Worm (Caenorhabditis elegans): ENCODE data around the gene srv-31.

The srv-31 gene

DNA sequence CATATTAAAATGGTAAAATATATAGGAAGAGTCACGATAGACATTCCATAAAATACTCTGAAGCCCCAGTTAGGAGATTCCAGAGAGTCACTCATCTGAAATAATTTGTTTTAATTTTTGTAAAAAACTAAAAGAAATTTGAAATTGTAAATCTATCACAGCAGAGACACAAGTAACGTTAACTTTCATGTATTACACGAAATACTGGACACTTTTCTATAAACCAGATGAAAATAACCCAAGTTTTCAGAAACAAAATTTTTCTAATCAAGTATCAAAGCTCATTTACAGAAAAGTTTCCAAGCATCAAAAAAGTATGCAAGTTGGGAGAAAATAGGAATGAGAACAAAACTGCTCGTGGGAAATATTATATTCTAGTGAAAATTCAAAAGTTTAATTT lies 26.4 kb upstream of the srv-31 start, which contains the start of gene srv-27:
Gene srv-27, minus strand, starts transcription at position 101 of the 400 bp plus-strand sequence.
- no peak for TF ChIP-seq fos-1 (tag; optimal IDR thresholded peaks at IDR 0.05)
- TF ChIP-seq C34B4.2 (tag; optimal IDR thresholded peaks at IDR 0.05) = no peak
- no peak for TF ChIP-seq sup-37 (GFP tag; optimal IDR thresholded peaks at IDR 0.05)
- TF ChIP-seq hpl-2 (GFP tag; optimal IDR thresholded peaks at IDR 0.05) = no peak
- TF ChIP-seq fkh-8 (tag; optimal IDR thresholded peaks at IDR 0.05) = peak; percentile 16

DNA sequence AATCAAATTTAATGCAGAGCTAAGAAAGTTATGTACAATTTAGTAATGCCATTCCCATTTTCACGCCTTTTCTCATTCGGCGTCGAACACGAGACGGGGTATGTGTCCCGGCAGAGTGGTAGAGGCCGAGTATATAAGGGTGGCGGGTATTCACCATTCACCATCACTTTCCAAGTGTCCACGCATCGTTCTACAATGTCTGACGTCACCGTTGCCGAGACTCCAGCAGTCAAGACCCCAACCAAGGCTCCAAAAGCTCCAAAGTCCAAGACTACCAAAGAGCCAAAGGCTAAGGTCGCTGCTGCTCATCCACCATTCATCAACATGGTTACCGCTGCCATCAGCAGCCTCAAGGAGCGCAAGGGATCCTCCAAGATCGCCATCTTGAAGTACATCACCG lies 22.3 kb upstream of the srv-31 start, which contains the start of gene hil-2:
Gene hil-2, plus strand, starts transcription at position 160 of the 400 bp plus-strand sequence.
- TF ChIP-seq efl-1 (optimal IDR thresholded peaks at IDR 0.05) = peak in 1 of 2 experiments; percentile 23
- TF ChIP-seq efl-1 (GFP tag; optimal IDR thresholded peaks at IDR 0.05 in 1 of 2) = no peak
- TF ChIP-seq C16A3.4 (tag; optimal IDR thresholded peaks at IDR 0.05) = peak; percentile 4
- peak in 1 of 2 experiments; percentile 4 for TF ChIP-seq ztf-11 (tag; optimal IDR thresholded peaks at IDR 0.05)
- no peak for TF ChIP-seq fos-1 (tag; optimal IDR thresholded peaks at IDR 0.05)
- no peak for TF ChIP-seq xbp-1 (tag; optimal IDR thresholded peaks at IDR 0.05)
- peak; percentile 17 for TF ChIP-seq nhr-71 (tag; optimal IDR thresholded peaks at IDR 0.05)
- peak; percentile 23 for TF ChIP-seq nhr-47 (tag; optimal IDR thresholded peaks at IDR 0.05)
- peak; percentile 23 for TF ChIP-seq unc-86 (tag; optimal IDR thresholded peaks at IDR 0.05)
- peak; percentile 40 for TF ChIP-seq swsn-7 (tag; optimal IDR thresholded peaks at IDR 0.05)
- no peak for TF ChIP-seq ama-1 (optimal IDR thresholded peaks at IDR 0.05)
- peak in 1 of 3 experiments; percentile 44 for TF ChIP-seq ceh-82 (tag; optimal IDR thresholded peaks at IDR 0.05)
- TF ChIP-seq grh-1 (GFP tag; IDR thresholded peaks at IDR 0.05) = 0 out of 2 replicates have a peak, but pooled peaks have one; percentile 31
- peak in 1 of 3 experiments; percentile 13 for TF ChIP-seq dpl-1 (GFP tag; optimal IDR thresholded peaks at IDR 0.05)

DNA sequence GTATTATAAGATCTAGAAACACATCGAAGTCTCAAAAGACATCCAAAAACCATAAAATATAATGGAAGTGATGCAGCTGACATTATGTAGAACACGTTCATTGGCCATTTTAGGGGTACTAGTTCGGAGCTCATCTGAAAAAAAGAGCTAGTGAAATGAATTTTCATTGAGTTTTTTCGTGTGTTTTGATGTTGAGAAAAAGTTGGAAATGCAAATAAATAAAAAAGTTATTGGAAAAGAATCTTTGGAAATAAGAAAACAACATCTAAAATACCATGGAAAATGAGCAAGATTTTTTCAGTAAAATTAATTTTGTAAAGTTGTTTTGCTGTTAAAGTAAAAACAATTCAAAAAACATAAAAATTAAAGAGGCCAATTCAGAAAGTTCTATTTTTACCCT lies 18.9 kb upstream of the srv-31 start, which contains the start of gene srv-24:
Gene srv-24, minus strand, starts transcription at position 101 of the 400 bp plus-strand sequence.
- TF ChIP-seq alr-1 (tag; optimal IDR thresholded peaks at IDR 0.05; ENCODE audit: borderline replicate concordance) = no peak
- no peak for TF ChIP-seq ztf-11 (tag; optimal IDR thresholded peaks at IDR 0.05)
- TF ChIP-seq Y116A8C.19 (tag; optimal IDR thresholded peaks at IDR 0.05; ENCODE audit: borderline replicate concordance) = no peak
- TF ChIP-seq nhr-20 (tag; optimal IDR thresholded peaks at IDR 0.05) = no peak
- no peak for TF ChIP-seq lin-13 (GFP tag; optimal IDR thresholded peaks at IDR 0.05)
- TF ChIP-seq ceh-88 (GFP tag; IDR thresholded peaks at IDR 0.05) = no peak
- no peak for TF ChIP-seq fkh-10 (GFP tag; optimal IDR thresholded peaks at IDR 0.05)
- no peak for TF ChIP-seq nhr-19 (GFP tag; conservative IDR thresholded peaks at IDR 0.05)
- TF ChIP-seq ets-5 (GFP tag; IDR thresholded peaks at IDR 0.05) = no peak
- no peak for TF ChIP-seq nhr-28 (tag; optimal IDR thresholded peaks at IDR 0.05)
- no peak for TF ChIP-seq blmp-1 (tag; optimal IDR thresholded peaks at IDR 0.05)
- no peak for TF ChIP-seq nhr-47 (tag; optimal IDR thresholded peaks at IDR 0.05)
- no peak for TF ChIP-seq C04F5.9 (tag; optimal IDR thresholded peaks at IDR 0.05)
- TF ChIP-seq ceh-63 (GFP tag; optimal IDR thresholded peaks at IDR 0.05) = no peak
- TF ChIP-seq F16B12.6 (tag; optimal IDR thresholded peaks at IDR 0.05) = no peak

DNA sequence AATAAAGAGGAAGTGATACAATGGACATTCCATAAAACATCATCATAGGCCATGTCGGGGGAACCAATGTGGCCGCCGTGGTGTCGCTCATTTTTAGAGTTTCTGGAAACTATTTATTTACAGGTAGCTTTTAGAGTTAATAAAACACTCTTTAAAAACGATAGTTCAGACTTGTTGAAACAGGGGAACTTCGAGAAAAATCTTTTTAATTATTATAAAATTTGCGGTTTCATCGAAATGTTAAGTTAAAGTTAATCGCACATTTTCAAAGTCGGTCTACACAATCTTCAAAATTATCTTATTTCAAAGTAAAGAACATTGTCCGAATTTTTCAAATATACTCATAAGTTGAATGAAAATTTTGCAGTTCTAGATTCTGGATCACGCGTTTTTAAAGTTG lies 12.5 kb upstream of the srv-31 start, which contains the start of gene ops-1:
Gene ops-1, minus strand, starts transcription at position 101 of the 400 bp plus-strand sequence.
- no peak for TF ChIP-seq F16B12.6 (tag; optimal IDR thresholded peaks at IDR 0.05)
- TF ChIP-seq blmp-1 (tag; optimal IDR thresholded peaks at IDR 0.05) = no peak

DNA sequence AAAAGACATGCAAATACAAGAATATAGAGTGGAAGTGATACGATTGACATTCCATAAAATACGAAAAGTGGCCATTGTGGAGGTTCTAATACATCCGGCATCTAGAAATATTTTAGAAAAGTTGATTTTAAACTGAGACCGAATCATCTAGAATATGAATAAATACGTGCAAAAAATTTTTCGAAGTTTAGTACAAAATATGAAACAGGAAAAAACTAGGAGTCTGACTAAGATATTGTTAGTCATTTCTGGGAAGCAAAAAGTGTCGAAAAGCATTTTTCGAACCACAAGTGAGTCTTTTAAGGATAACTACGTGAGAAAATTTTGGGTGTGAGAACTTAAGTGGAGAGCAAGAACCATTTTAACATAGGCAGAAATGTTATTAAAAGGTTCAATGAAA lies 10.3 kb upstream of the srv-31 start, which contains the start of gene srv-32:
Gene srv-32, minus strand, starts transcription at position 101 of the 400 bp plus-strand sequence.
- TF ChIP-seq nhr-237 (tag; optimal IDR thresholded peaks at IDR 0.05) = no peak
- no peak for TF ChIP-seq jun-1 (tag; optimal IDR thresholded peaks at IDR 0.05)
- no peak for TF ChIP-seq grh-1 (GFP tag; IDR thresholded peaks at IDR 0.05)
- TF ChIP-seq nhr-71 (tag; optimal IDR thresholded peaks at IDR 0.05) = no peak
- no peak for TF ChIP-seq isw-1 (GFP tag; IDR thresholded peaks at IDR 0.05)
- no peak for TF ChIP-seq fkh-10 (GFP tag; optimal IDR thresholded peaks at IDR 0.05)
- TF ChIP-seq sup-37 (GFP tag; optimal IDR thresholded peaks at IDR 0.05) = no peak
- no peak for TF ChIP-seq dsc-1 (tag; optimal IDR thresholded peaks at IDR 0.05)
- no peak for TF ChIP-seq nhr-28 (tag; optimal IDR thresholded peaks at IDR 0.05)
- TF ChIP-seq nhr-12 (tag; optimal IDR thresholded peaks at IDR 0.05) = no peak
- no peak for TF ChIP-seq fos-1 (tag; optimal IDR thresholded peaks at IDR 0.05)

All from whole organism, L1 larva.